Worm (Caenorhabditis elegans) whole organism, L2 larva: ENCODE results near the gene T04F3.1.

Source experiments
- F13H6.1 ChIP-seq: sonication (generic microtip); optimal IDR thresholded peaks from 2 replicates; lab custom pipeline; 2016; ENCODE audit warnings: missing genetic modification characterization, missing compliant biosample characterization
- R02D3.7 ChIP-seq: fragments of 150-350 bp; optimal IDR thresholded peaks from 2 replicates; lab custom pipeline; 2014; ENCODE audit warnings: missing biosample characterization, missing genetic modification characterization
- Y55F3AM.14 ChIP-seq: fragments of 200-800 bp; sonication (Bioruptor generic); optimal IDR thresholded peaks from 2 replicates; lab custom pipeline; 2018; ENCODE audit warnings: mild to moderate bottlenecking, missing genetic modification characterization, missing compliant biosample characterization
- ZK546.5 ChIP-seq: sonication (generic microtip); optimal IDR thresholded peaks from 2 replicates; lab custom pipeline; 2017; ENCODE audit warnings: missing biosample characterization, missing genetic modification characterization
- alr-1 ChIP-seq: fragments of 150-350 bp; optimal IDR thresholded peaks from 2 replicates; lab custom pipeline; 2014; ENCODE audit warnings: missing biosample characterization, missing genetic modification characterization
- blmp-1 ChIP-seq: sonication (generic microtip); optimal IDR thresholded peaks from 2 replicates; lab custom pipeline; 2017; ENCODE audit warnings: missing genetic modification characterization, mild to moderate bottlenecking, missing compliant biosample characterization, antibody characterized with exemption, moderate library complexity; ENCODE audit not compliant: insufficient read depth
- ceh-82 ChIP-seq: fragments of 150-350 bp; optimal IDR thresholded peaks from 2 replicates; lab custom pipeline; 2014; ENCODE audit warnings: missing biosample characterization, missing genetic modification characterization
- crh-2 ChIP-seq: sonication (generic microtip); optimal IDR thresholded peaks from 2 replicates; lab custom pipeline; 2017; ENCODE audit warnings: missing biosample characterization, missing genetic modification characterization
- egl-27 ChIP-seq: sonication (generic microtip); optimal IDR thresholded peaks from 3 replicates; lab custom pipeline; 2017; ENCODE audit warnings: missing biosample characterization, missing genetic modification reagents, missing genetic modification characterization
- elt-1 ChIP-seq: fragments of 150-350 bp; optimal IDR thresholded peaks from 2 replicates; lab custom pipeline; 2014; ENCODE audit warnings: missing biosample characterization, missing genetic modification characterization
- elt-3 ChIP-seq: sonication (generic microtip); optimal IDR thresholded peaks from 2 replicates; lab custom pipeline; 2017; ENCODE audit warnings: missing biosample characterization, missing genetic modification characterization
- fos-1 ChIP-seq: fragments of 150-350 bp; optimal IDR thresholded peaks from 2 replicates; lab custom pipeline; 2014; ENCODE audit warnings: missing biosample characterization, missing genetic modification characterization
- gmeb-1 ChIP-seq: fragments of 150-350 bp; optimal IDR thresholded peaks from 2 replicates; lab custom pipeline; 2014; ENCODE audit warnings: missing biosample characterization, missing genetic modification characterization
- lin-13 ChIP-seq: fragments of 150-350 bp; optimal IDR thresholded peaks from 2 replicates; lab custom pipeline; 2014; ENCODE audit warnings: missing biosample characterization, missing genetic modification reagents, missing genetic modification characterization
- lin-39 ChIP-seq: fragments of 150-350 bp; optimal IDR thresholded peaks from 2 replicates; lab custom pipeline; 2014; ENCODE audit warnings: missing biosample characterization, missing genetic modification reagents, missing genetic modification characterization
- lsy-2 ChIP-seq, 2 experiments: fragments of 150-350 bp in 1 of 2; sonication (generic microtip) in 1 of 2; optimal IDR thresholded peaks; 2 replicates each; lab custom pipeline; 2014 to 2017; ENCODE audit warnings: missing biosample characterization in 2 of 2, missing genetic modification characterization in 2 of 2
- mab-5 ChIP-seq: fragments of 150-350 bp; optimal IDR thresholded peaks from 2 replicates; lab custom pipeline; 2014; ENCODE audit warnings: missing biosample characterization, missing genetic modification characterization
- mbf-1 ChIP-seq: sonication (generic microtip); optimal IDR thresholded peaks from 2 replicates; lab custom pipeline; 2017; ENCODE audit warnings: missing biosample characterization, missing genetic modification characterization
- mdl-1 ChIP-seq, 2 experiments: fragments of 150-350 bp in 1 of 2; sonication (generic microtip) in 1 of 2; optimal IDR thresholded peaks; 2 replicates each; lab custom pipeline; 2017; ENCODE audit warnings: missing biosample characterization in 2 of 2, missing genetic modification characterization in 2 of 2
- nhr-11 ChIP-seq: fragments of 150-350 bp; optimal IDR thresholded peaks from 2 replicates; lab custom pipeline; 2014; ENCODE audit warnings: missing biosample characterization, missing genetic modification characterization
- nhr-12 ChIP-seq: fragments of 150-350 bp; optimal IDR thresholded peaks from 2 replicates; lab custom pipeline; 2014; ENCODE audit warnings: missing biosample characterization, missing genetic modification characterization
- nhr-129 ChIP-seq: fragments of 150-350 bp; optimal IDR thresholded peaks from 2 replicates; lab custom pipeline; 2014; ENCODE audit warnings: missing biosample characterization, missing genetic modification characterization
- nhr-21 ChIP-seq: fragments of 150-350 bp; optimal IDR thresholded peaks from 2 replicates; lab custom pipeline; 2014; ENCODE audit warnings: missing biosample characterization, missing genetic modification characterization
- nhr-237 ChIP-seq: fragments of 150-350 bp; optimal IDR thresholded peaks from 2 replicates; lab custom pipeline; 2014; ENCODE audit warnings: missing biosample characterization, missing genetic modification characterization
- nhr-25 ChIP-seq: fragments of 150-350 bp; sonication (generic microtip); optimal IDR thresholded peaks from 3 replicates; lab custom pipeline; 2014; ENCODE audit warnings: missing biosample characterization, missing genetic modification characterization
- nhr-6 ChIP-seq: fragments of 150-350 bp; optimal IDR thresholded peaks from 2 replicates; lab custom pipeline; 2014; ENCODE audit warnings: missing biosample characterization, missing genetic modification characterization
- nhr-77 ChIP-seq: fragments of 150-350 bp; optimal IDR thresholded peaks from 2 replicates; lab custom pipeline; 2014; ENCODE audit warnings: missing biosample characterization, missing genetic modification characterization
- sem-4 ChIP-seq: fragments of 150-350 bp; optimal IDR thresholded peaks from 2 replicates; lab custom pipeline; 2014; ENCODE audit warnings: missing biosample characterization, missing genetic modification reagents, missing genetic modification characterization
- skn-1 ChIP-seq: sonication (generic microtip); optimal IDR thresholded peaks from 2 replicates; lab custom pipeline; 2017; ENCODE audit warnings: missing biosample characterization, missing genetic modification characterization
- sma-3 ChIP-seq: sonication (generic microtip); optimal IDR thresholded peaks from 2 replicates; lab custom pipeline; 2016; ENCODE audit warnings: missing genetic modification reagents, missing genetic modification characterization, missing compliant biosample characterization
- sma-9 ChIP-seq, 2 experiments: fragments of 150-350 bp in 1 of 2; sonication (generic microtip) in 1 of 2; optimal IDR thresholded peaks; 2 replicates each; lab custom pipeline; 2014 to 2016; ENCODE audit warnings: missing genetic modification characterization in 2 of 2, mild to moderate bottlenecking in 1 of 2, missing biosample characterization in 1 of 2, missing compliant biosample characterization in 1 of 2, missing genetic modification reagents in 1 of 2, moderate library complexity in 1 of 2
- snpc-4 ChIP-seq: fragments of 150-350 bp; optimal IDR thresholded peaks from 2 replicates; lab custom pipeline; 2014; ENCODE audit warnings: missing biosample characterization, missing genetic modification characterization
- unc-39 ChIP-seq: fragments of 150-350 bp; optimal IDR thresholded peaks from 2 replicates; lab custom pipeline; 2014; ENCODE audit warnings: missing biosample characterization, missing genetic modification characterization
- unc-62 ChIP-seq: fragments of 150-350 bp; optimal IDR thresholded peaks from 2 replicates; lab custom pipeline; 2014; ENCODE audit warnings: missing biosample characterization, missing genetic modification reagents, missing genetic modification characterization
- ztf-1 ChIP-seq: fragments of 200-800 bp; sonication (Bioruptor generic); conservative IDR thresholded peaks from 2 replicates; pipeline ENCODE4 v1.3.6; 2022; ENCODE audit warnings: missing genetic modification characterization, missing compliant biosample characterization
- ztf-11 ChIP-seq: sonication (generic microtip); optimal IDR thresholded peaks from 2 replicates; lab custom pipeline; 2017; ENCODE audit warnings: missing biosample characterization, missing genetic modification characterization

T04F3.1 gene

DNA sequence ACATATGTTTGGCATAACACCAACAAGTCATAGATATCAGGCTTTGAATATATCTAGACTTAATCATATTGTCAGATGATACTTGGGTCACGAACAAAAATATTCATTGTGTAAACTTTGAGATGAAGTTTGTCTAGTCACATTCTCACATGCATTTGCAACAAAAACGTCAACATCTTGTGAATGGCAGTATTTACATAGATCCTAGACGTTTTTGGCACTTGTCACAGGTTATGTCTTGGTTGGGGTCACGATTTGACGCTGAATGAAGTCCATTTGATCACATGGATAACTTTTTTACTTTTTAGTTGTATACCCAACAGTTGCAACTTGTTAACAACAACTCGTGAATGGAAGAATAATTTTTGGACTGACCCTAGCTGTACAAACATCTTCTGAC, 58.5 kb downstream of the T04F3.1 start:
- TF ChIP-seq nhr-129 (tag; lab: Kevin White, UChicago), result peak; percentile 49
- TF ChIP-seq ZK546.5, result no peak
- TF ChIP-seq, all 48 proteins: peak for 1

DNA sequence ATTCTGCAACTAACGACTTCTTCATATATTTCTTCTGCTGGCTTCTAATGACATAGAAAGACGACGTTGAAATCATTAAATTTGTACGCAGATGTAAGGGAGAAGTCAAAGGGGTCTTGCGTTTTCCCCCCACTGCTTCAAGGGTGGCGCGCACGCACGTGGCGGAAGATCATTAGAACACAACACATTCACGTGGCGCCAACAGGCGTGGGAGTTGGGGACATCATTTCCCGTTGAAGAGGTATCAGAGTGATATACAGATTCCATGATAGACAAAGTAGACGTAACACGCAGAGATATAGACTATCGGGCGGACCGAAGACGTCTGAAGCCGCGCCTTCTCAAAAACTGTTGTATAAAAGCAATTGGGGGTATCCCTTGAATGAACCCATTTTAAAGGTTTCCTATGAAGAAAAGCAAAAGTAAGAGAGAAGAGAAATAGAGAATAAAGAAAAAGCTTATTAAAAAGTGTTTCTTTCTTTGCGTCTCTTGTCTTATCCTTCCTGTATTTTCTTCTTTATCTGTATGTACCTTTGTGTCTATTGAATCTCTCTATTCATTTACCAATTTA, 59.5 kb downstream of the T04F3.1 start:
- TF ChIP-seq sem-4 (tag; lab: Kevin White, UChicago), result peak; percentile 82
- TF ChIP-seq elt-3 (tag; lab: Kevin White, UChicago), result no peak
- peak; percentile 14 for TF ChIP-seq nhr-129 (tag; lab: Kevin White, UChicago)
- TF ChIP-seq gmeb-1 (tag; lab: Kevin White, UChicago), result peak; percentile 36
- peak; percentile 92 to 93 for TF ChIP-seq mdl-1 (tag; optimal IDR thresholded peaks at IDR 0.05; lab: Kevin White, UChicago)
- peak; percentile 95 for TF ChIP-seq blmp-1
- no peak for TF ChIP-seq nhr-237 (tag; lab: Kevin White, UChicago)
- TF ChIP-seq F13H6.1, result peak; percentile 83
- peak; percentile 82 for TF ChIP-seq Y55F3AM.14 (GFP tag; lab: Kevin White, UChicago)
- peak; percentile 97 for TF ChIP-seq sma-3 (GFP tag; lab: Kevin White, UChicago)
- TF ChIP-seq skn-1 (tag; lab: Kevin White, UChicago), result no peak
- peak in 1 of 2 experiments; percentile 51 for TF ChIP-seq lsy-2 (tag; optimal IDR thresholded peaks at IDR 0.05; lab: Kevin White, UChicago)
- TF ChIP-seq egl-27, result peak; percentile 59
- peak; percentile 98 for TF ChIP-seq nhr-21
- TF ChIP-seq sma-9 (GFP tag; optimal IDR thresholded peaks at IDR 0.05; lab: Kevin White, UChicago), result peak; percentile 99
- peak; percentile 42 for TF ChIP-seq sma-9 (tag; optimal IDR thresholded peaks at IDR 0.05; lab: Kevin White, UChicago)
- peak; percentile 65 for TF ChIP-seq crh-2 (tag; lab: Kevin White, UChicago)
- TF ChIP-seq elt-1 (tag; lab: Kevin White, UChicago), result no peak
- TF ChIP-seq nhr-25, result peak; percentile 96
- TF ChIP-seq, all 48 proteins: peak for 14

DNA sequence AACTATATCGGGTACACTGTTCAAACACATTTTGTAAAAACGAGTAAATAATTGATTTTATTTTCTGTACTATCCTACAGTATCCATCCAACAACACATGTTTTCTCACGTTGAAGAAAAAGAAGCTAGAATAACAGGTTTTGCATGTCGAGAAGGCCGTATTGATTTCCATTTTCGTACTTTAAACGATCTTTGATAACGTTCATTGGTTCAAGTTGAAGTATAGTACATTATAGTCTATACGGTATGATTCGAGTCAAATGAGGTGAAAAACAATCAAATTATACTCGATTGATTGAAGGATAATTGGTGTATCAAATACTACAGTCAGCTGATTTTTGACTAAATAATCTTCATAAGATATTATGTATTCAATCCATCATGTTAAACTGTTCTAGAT, 60.6 kb downstream of the T04F3.1 start:
- TF ChIP-seq nhr-6 (tag; lab: Kevin White, UChicago) (no peak), ZK546.5 (no peak), unc-39 (tag; lab: Kevin White, UChicago) (no peak), nhr-21 (peak; percentile 15), nhr-25 (peak; percentile 53), nhr-237 (tag; lab: Kevin White, UChicago) (no peak), sma-3 (GFP tag; lab: Kevin White, UChicago) (peak; percentile 9), sma-9 (GFP tag; optimal IDR thresholded peaks at IDR 0.05; lab: Kevin White, UChicago) (peak; percentile 30), sma-9 (tag; optimal IDR thresholded peaks at IDR 0.05; lab: Kevin White, UChicago) (no peak), lsy-2 (tag; optimal IDR thresholded peaks at IDR 0.05; lab: Kevin White, UChicago) (peak in 1 of 2 experiments; percentile 1)

DNA sequence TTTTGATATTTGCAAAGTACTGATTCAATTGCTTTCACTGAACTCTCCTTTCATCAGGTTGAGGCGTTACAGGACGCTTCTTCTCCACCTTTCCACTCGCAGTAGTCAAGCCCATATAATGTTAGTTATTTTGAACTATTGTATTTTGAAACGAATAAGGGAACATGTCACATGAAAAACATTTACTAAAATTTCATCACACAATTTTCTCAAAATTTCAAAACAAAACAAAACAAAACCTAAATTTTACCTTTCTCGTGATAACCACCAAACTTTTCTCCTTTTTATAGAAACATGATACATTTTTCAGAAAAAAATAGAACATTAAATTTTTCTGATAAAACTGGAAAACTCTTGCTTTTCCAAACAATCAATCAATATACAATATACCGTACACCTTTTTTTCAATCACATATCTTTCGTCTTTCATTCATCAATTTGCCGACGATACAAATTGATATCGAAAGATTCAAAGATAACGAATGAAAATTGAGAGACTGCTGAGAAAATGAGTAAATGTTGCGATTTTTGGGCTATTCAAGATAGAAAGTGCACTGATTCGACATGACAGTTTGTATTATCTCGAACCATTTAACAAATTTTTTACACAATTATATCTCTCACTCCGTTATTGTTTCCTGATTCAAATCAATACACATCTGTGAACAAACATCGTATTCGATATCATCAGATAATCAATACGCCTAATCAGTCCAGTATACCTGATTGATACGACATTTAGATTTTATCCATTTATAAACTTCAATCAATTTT, 61.4 kb downstream of the T04F3.1 start:
- no peak for TF ChIP-seq mdl-1 (tag; optimal IDR thresholded peaks at IDR 0.05; lab: Kevin White, UChicago)
- peak; percentile 86 for TF ChIP-seq sma-3 (GFP tag; lab: Kevin White, UChicago)
- TF ChIP-seq blmp-1, result peak; percentile 61
- no peak for TF ChIP-seq crh-2 (tag; lab: Kevin White, UChicago)
- peak; percentile 59 for TF ChIP-seq egl-27
- TF ChIP-seq elt-3 (tag; lab: Kevin White, UChicago), result no peak
- peak; percentile 95 for TF ChIP-seq sma-9 (GFP tag; optimal IDR thresholded peaks at IDR 0.05; lab: Kevin White, UChicago)
- TF ChIP-seq sma-9 (tag; optimal IDR thresholded peaks at IDR 0.05; lab: Kevin White, UChicago), result no peak
- peak; percentile 76 for TF ChIP-seq fos-1 (tag; lab: Kevin White, UChicago)
- peak; percentile 70 for TF ChIP-seq nhr-25
- TF ChIP-seq lsy-2 (tag; optimal IDR thresholded peaks at IDR 0.05; lab: Kevin White, UChicago), result peak in 1 of 2 experiments; percentile 57
- TF ChIP-seq nhr-21, result peak; percentile 85
- TF ChIP-seq, all 48 proteins: peak for 8

DNA sequence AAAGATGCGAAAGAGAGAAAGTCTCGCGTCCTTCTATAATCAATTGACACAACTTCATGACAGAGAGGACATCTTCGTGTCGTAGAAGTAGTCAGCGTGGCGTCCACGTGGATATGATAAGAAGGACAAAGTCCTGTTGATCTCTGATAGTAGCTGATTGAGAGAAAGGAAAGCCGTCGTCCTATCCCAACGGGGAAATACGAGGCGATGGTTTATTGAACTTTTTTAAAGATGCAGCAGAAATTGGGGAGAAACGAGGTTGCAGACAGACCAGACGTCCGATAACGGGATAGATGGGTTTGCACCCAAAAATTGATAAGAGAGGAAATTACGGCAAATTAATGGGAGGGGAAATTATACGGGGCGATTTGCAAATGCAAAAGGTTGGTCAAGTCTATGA, 62.6 kb downstream of the T04F3.1 start:
- no peak for TF ChIP-seq skn-1 (tag; lab: Kevin White, UChicago)
- no peak for TF ChIP-seq ZK546.5
- peak; percentile 99 for TF ChIP-seq sma-3 (GFP tag; lab: Kevin White, UChicago)
- TF ChIP-seq nhr-21, result peak; percentile 99
- TF ChIP-seq snpc-4 (tag; lab: Kevin White, UChicago), result no peak
- TF ChIP-seq nhr-25, result peak; percentile 96
- TF ChIP-seq mbf-1 (tag; lab: Kevin White, UChicago), result no peak
- no peak for TF ChIP-seq nhr-11
- no peak for TF ChIP-seq nhr-77 (tag; lab: Kevin White, UChicago)
- peak; percentile 31 for TF ChIP-seq nhr-129 (tag; lab: Kevin White, UChicago)
- no peak for TF ChIP-seq ceh-82 (tag; lab: Kevin White, UChicago)
- TF ChIP-seq crh-2 (tag; lab: Kevin White, UChicago), result peak; percentile 84
- peak; percentile 97 for TF ChIP-seq blmp-1
- no peak for TF ChIP-seq ztf-1 (GFP tag; lab: Robert Waterston, UW)
- TF ChIP-seq egl-27, result peak; percentile 91
- no peak for TF ChIP-seq unc-39 (tag; lab: Kevin White, UChicago)
- no peak for TF ChIP-seq lin-13 (GFP tag; lab: Kevin White, UChicago)
- peak; percentile 61 for TF ChIP-seq fos-1 (tag; lab: Kevin White, UChicago)
- TF ChIP-seq nhr-12 (tag; lab: Kevin White, UChicago), result no peak
- peak in 1 of 2 experiments; percentile 60 for TF ChIP-seq lsy-2 (tag; optimal IDR thresholded peaks at IDR 0.05; lab: Kevin White, UChicago)
- TF ChIP-seq unc-62 (GFP tag; lab: Kevin White, UChicago), result no peak
- TF ChIP-seq mab-5, result no peak
- no peak for TF ChIP-seq ztf-11 (tag; lab: Kevin White, UChicago)
- TF ChIP-seq elt-1 (tag; lab: Kevin White, UChicago), result no peak
- TF ChIP-seq sma-9 (GFP tag; optimal IDR thresholded peaks at IDR 0.05; lab: Kevin White, UChicago), result peak; percentile 99
- peak; percentile 15 for TF ChIP-seq sma-9 (tag; optimal IDR thresholded peaks at IDR 0.05; lab: Kevin White, UChicago)
- peak; percentile 83 for TF ChIP-seq Y55F3AM.14 (GFP tag; lab: Kevin White, UChicago)
- TF ChIP-seq alr-1 (tag; lab: Kevin White, UChicago), result no peak
- peak; percentile 79 to 89 for TF ChIP-seq mdl-1 (tag; optimal IDR thresholded peaks at IDR 0.05; lab: Kevin White, UChicago)
- no peak for TF ChIP-seq lin-39 (tag; lab: Kevin White, UChicago)
- peak; percentile 54 for TF ChIP-seq nhr-6 (tag; lab: Kevin White, UChicago)
- TF ChIP-seq R02D3.7 (tag; lab: Kevin White, UChicago), result no peak
